Worm (Caenorhabditis elegans) whole organism, L4 larva: ENCODE measurements around the gene ints-7.

Source experiments
- D1046.2 ChIP-seq: fragments of 200-800 bp; sonication (Bioruptor generic); IDR thresholded peaks from 2 replicates; pipeline ENCODE4 v1.3.6; 2022; ENCODE audit warnings: missing genetic modification characterization, missing compliant biosample characterization
- T26A8.4 ChIP-seq: fragments of 200-800 bp; sonication (Bioruptor generic); IDR thresholded peaks from 2 replicates; pipeline ENCODE4 v1.3.6; 2022; ENCODE audit warnings: missing genetic modification characterization, missing compliant biosample characterization
- Y48G9A.11 ChIP-seq: fragments of 200-800 bp; sonication (Bioruptor generic); IDR thresholded peaks from 2 replicates; pipeline ENCODE4 v1.3.6; 2022; ENCODE audit warnings: missing genetic modification reagents, missing genetic modification characterization, missing compliant biosample characterization
- Y5F2A.4 ChIP-seq: fragments of 200-800 bp; sonication (Bioruptor generic); optimal IDR thresholded peaks from 2 replicates; lab custom pipeline; 2018; ENCODE audit warnings: mild to moderate bottlenecking, missing genetic modification characterization, missing compliant biosample characterization
- ZK337.2 ChIP-seq: fragments of 200-800 bp; sonication (Bioruptor generic); IDR thresholded peaks from 2 replicates; pipeline ENCODE4 v1.3.6; 2022; ENCODE audit warnings: missing genetic modification reagents, missing genetic modification characterization, missing compliant biosample characterization
- ZK546.5 ChIP-seq, 2 experiments: sonication (generic microtip); optimal IDR thresholded peaks; 2 replicates each; lab custom pipeline; 2017; ENCODE audit warnings: missing biosample characterization in 2 of 2, missing genetic modification characterization in 2 of 2
- aly-2 ChIP-seq: sonication (generic microtip); optimal IDR thresholded peaks from 2 replicates; lab custom pipeline; 2018; ENCODE audit warnings: missing biosample characterization, missing genetic modification characterization
- ama-1 ChIP-seq: fragments of 150-350 bp; optimal IDR thresholded peaks from 2 replicates; lab custom pipeline; 2014; ENCODE audit warnings: inconsistent platforms, mixed read lengths
- arid-1 ChIP-seq: fragments of 200-800 bp; sonication (Bioruptor generic); conservative IDR thresholded peaks from 2 replicates; pipeline ENCODE4 v1.3.6; 2022; ENCODE audit warnings: missing genetic modification reagents, missing genetic modification characterization, missing compliant biosample characterization
- ceh-28 ChIP-seq: fragments of 150-350 bp; optimal IDR thresholded peaks from 2 replicates; lab custom pipeline; 2014; ENCODE audit warnings: missing biosample characterization, missing genetic modification reagents, missing genetic modification characterization
- ceh-62 ChIP-seq: sonication (generic microtip); optimal IDR thresholded peaks from 2 replicates; lab custom pipeline; 2017; ENCODE audit warnings: missing biosample characterization, missing genetic modification characterization
- ceh-82 ChIP-seq: sonication (generic microtip); optimal IDR thresholded peaks from 2 replicates; lab custom pipeline; 2017; ENCODE audit warnings: missing biosample characterization, missing genetic modification characterization
- ctbp-1 ChIP-seq: fragments of 200-800 bp; sonication (Bioruptor generic); IDR thresholded peaks from 2 replicates; pipeline ENCODE4 v1.3.6; 2022; ENCODE audit warnings: missing genetic modification reagents, missing genetic modification characterization, missing compliant biosample characterization
- daf-16 ChIP-seq, 3 experiments: sonication (generic microtip); optimal IDR thresholded peaks; 2 replicates each; lab custom pipeline; 2016 to 2017; ENCODE audit warnings: missing genetic modification characterization in 3 of 3, missing genetic modification reagents in 3 of 3, mild to moderate bottlenecking in 2 of 3, missing compliant biosample characterization in 2 of 3, missing biosample characterization in 1 of 3, moderate library complexity in 1 of 3
- daf-19 ChIP-seq: fragments of 200-800 bp; sonication (Bioruptor generic); conservative IDR thresholded peaks from 2 replicates; pipeline ENCODE4 v1.3.6; 2022; ENCODE audit warnings: missing genetic modification characterization, missing compliant biosample characterization
- dmd-9 ChIP-seq: fragments of 200-800 bp; sonication (Bioruptor generic); IDR thresholded peaks from 2 replicates; pipeline ENCODE4 v1.3.6; 2022; ENCODE audit warnings: missing genetic modification reagents, missing genetic modification characterization, missing compliant biosample characterization
- duxl-1 ChIP-seq: sonication (generic microtip); optimal IDR thresholded peaks from 2 replicates; lab custom pipeline; 2016; ENCODE audit warnings: mild to moderate bottlenecking, missing genetic modification characterization, moderate library complexity, missing compliant biosample characterization; ENCODE audit not compliant: poor library complexity
- egl-43 ChIP-seq: fragments of 200-800 bp; sonication (Bioruptor generic); IDR thresholded peaks from 2 replicates; pipeline ENCODE4 v1.3.6; 2022; ENCODE audit warnings: missing genetic modification reagents, missing genetic modification characterization, missing compliant biosample characterization
- fkh-10 ChIP-seq: fragments of 150-350 bp; optimal IDR thresholded peaks from 2 replicates; lab custom pipeline; 2014; ENCODE audit warnings: missing biosample characterization, missing genetic modification reagents, missing genetic modification characterization
- gei-8 ChIP-seq: fragments of 200-800 bp; sonication (Bioruptor generic); optimal IDR thresholded peaks from 2 replicates; lab custom pipeline; 2018; ENCODE audit warnings: mild to moderate bottlenecking, missing genetic modification characterization, missing compliant biosample characterization
- hif-1 ChIP-seq, 2 experiments: sonication (generic microtip); optimal IDR thresholded peaks; 2 replicates each; lab custom pipeline; 2016 to 2017; ENCODE audit warnings: missing compliant biosample characterization in 2 of 2, missing genetic modification characterization in 2 of 2, missing genetic modification reagents in 2 of 2, missing genotype in 2 of 2, mild to moderate bottlenecking in 1 of 2
- lim-7 ChIP-seq: fragments of 200-800 bp; sonication (Bioruptor generic); IDR thresholded peaks from 2 replicates; pipeline ENCODE4 v1.3.6; 2022; ENCODE audit warnings: missing genetic modification characterization, missing compliant biosample characterization
- lin-13 ChIP-seq: fragments of 150-350 bp; optimal IDR thresholded peaks from 2 replicates; lab custom pipeline; 2014; ENCODE audit warnings: missing biosample characterization, missing genetic modification reagents, missing genetic modification characterization
- lin-38 ChIP-seq: fragments of 200-800 bp; sonication (Bioruptor generic); IDR thresholded peaks from 2 replicates; pipeline ENCODE4 v1.3.6; 2022; ENCODE audit warnings: missing genetic modification reagents, missing genetic modification characterization, missing compliant biosample characterization
- lir-3 ChIP-seq: sonication (generic microtip); optimal IDR thresholded peaks from 2 replicates; lab custom pipeline; 2016; ENCODE audit warnings: mild to moderate bottlenecking, missing genetic modification characterization, missing compliant biosample characterization
- madf-5 ChIP-seq, 2 experiments: fragments of 200-800 bp; sonication (Bioruptor generic); IDR thresholded peaks; 2 replicates each; pipeline ENCODE4 v1.3.6; 2022; ENCODE audit warnings: missing compliant biosample characterization in 2 of 2, missing genetic modification characterization in 2 of 2
- madf-9 ChIP-seq: fragments of 200-800 bp; sonication (Bioruptor generic); conservative IDR thresholded peaks from 2 replicates; pipeline ENCODE4 v1.3.6; 2022; ENCODE audit warnings: missing genetic modification reagents, missing genetic modification characterization, missing compliant biosample characterization
- mdt-29 ChIP-seq: fragments of 200-800 bp; sonication (Bioruptor generic); IDR thresholded peaks from 2 replicates; pipeline ENCODE4 v1.3.6; 2022; ENCODE audit warnings: missing genetic modification reagents, missing genetic modification characterization, missing compliant biosample characterization
- mxl-2 ChIP-seq: fragments of 200-800 bp; sonication (Bioruptor generic); conservative IDR thresholded peaks from 2 replicates; pipeline ENCODE4 v1.3.6; 2022; ENCODE audit warnings: missing genetic modification reagents, missing genetic modification characterization, missing compliant biosample characterization
- mxl-3 ChIP-seq: fragments of 200-800 bp; sonication (Bioruptor generic); optimal IDR thresholded peaks from 2 replicates; lab custom pipeline; 2018; ENCODE audit warnings: mild to moderate bottlenecking, missing genetic modification characterization, missing compliant biosample characterization
- nhr-10 ChIP-seq: fragments of 150-350 bp; optimal IDR thresholded peaks from 2 replicates; lab custom pipeline; 2014; ENCODE audit warnings: missing biosample characterization, missing genetic modification characterization
- nhr-11 ChIP-seq: fragments of 150-350 bp; optimal IDR thresholded peaks from 2 replicates; lab custom pipeline; 2014; ENCODE audit warnings: missing biosample characterization, missing genetic modification characterization
- nhr-111 ChIP-seq: fragments of 200-800 bp; sonication (Bioruptor generic); optimal IDR thresholded peaks from 2 replicates; lab custom pipeline; 2018; ENCODE audit warnings: mild to moderate bottlenecking, missing genetic modification characterization, missing compliant biosample characterization
- nhr-42 ChIP-seq: fragments of 200-800 bp; sonication (Bioruptor generic); IDR thresholded peaks from 2 replicates; pipeline ENCODE4 v1.3.6; 2022; ENCODE audit warnings: missing genetic modification characterization, missing compliant biosample characterization
- nhr-6 ChIP-seq: fragments of 150-350 bp; optimal IDR thresholded peaks from 2 replicates; lab custom pipeline; 2014; ENCODE audit warnings: missing biosample characterization, missing genetic modification characterization
- pha-4 ChIP-seq, 2 experiments: fragments of 150-350 bp in 1 of 2; fragments of 200-800 bp in 1 of 2; sonication (Bioruptor generic) in 1 of 2; IDR thresholded peaks in 1 of 2; optimal IDR thresholded peaks in 1 of 2; 2 replicates each; pipeline versions ENCODE4 v1.3.6 to Lab custom; 2014 to 2022; ENCODE audit warnings: missing genetic modification characterization in 2 of 2, missing genetic modification reagents in 2 of 2, missing biosample characterization in 1 of 2, missing compliant biosample characterization in 1 of 2
- pqm-1 ChIP-seq: sonication (generic microtip); optimal IDR thresholded peaks from 2 replicates; lab custom pipeline; 2017; ENCODE audit warnings: missing biosample characterization, missing genetic modification characterization
- rbr-2 ChIP-seq: sonication (generic microtip); optimal IDR thresholded peaks from 2 replicates; lab custom pipeline; 2016; ENCODE audit warnings: missing genotype, missing genetic modification characterization, missing compliant biosample characterization
- sdz-12 ChIP-seq: fragments of 200-800 bp; sonication (Bioruptor generic); optimal IDR thresholded peaks from 2 replicates; lab custom pipeline; 2018; ENCODE audit warnings: mild to moderate bottlenecking, missing genetic modification characterization, missing compliant biosample characterization
- snpc-4 ChIP-seq: fragments of 150-350 bp; optimal IDR thresholded peaks from 2 replicates; lab custom pipeline; 2014; ENCODE audit warnings: missing biosample characterization, missing genetic modification characterization
- tag-97 ChIP-seq: fragments of 200-800 bp; sonication (Bioruptor generic); IDR thresholded peaks from 2 replicates; pipeline ENCODE4 v1.3.6; 2022; ENCODE audit warnings: missing genetic modification characterization, missing compliant biosample characterization
- tra-1 ChIP-seq: fragments of 200-800 bp; sonication (Bioruptor generic); IDR thresholded peaks from 2 replicates; pipeline ENCODE4 v1.3.6; 2022; ENCODE audit warnings: missing genetic modification reagents, missing genetic modification characterization, missing compliant biosample characterization
- unc-39 ChIP-seq: sonication (generic microtip); optimal IDR thresholded peaks from 2 replicates; lab custom pipeline; 2017; ENCODE audit warnings: missing biosample characterization, missing genetic modification characterization
- unc-62 ChIP-seq, 3 experiments: fragments of 150-350 bp in 1 of 3; sonication (generic microtip); optimal IDR thresholded peaks in 2 of 3; peaks in 1 of 3; 1 replicate in 1 of 3; 2 replicates in 2 of 3; lab custom pipeline; 2014 to 2017; ENCODE audit warnings: missing biosample characterization in 3 of 3, missing genetic modification characterization in 3 of 3, missing genetic modification reagents in 3 of 3, missing genotype in 1 of 3
- vab-7 ChIP-seq: fragments of 200-800 bp; sonication (Bioruptor generic); IDR thresholded peaks from 2 replicates; pipeline ENCODE4 v1.3.6; 2022; ENCODE audit warnings: missing genetic modification reagents, missing genetic modification characterization, missing compliant biosample characterization
- zfp-2 ChIP-seq: sonication (generic microtip); optimal IDR thresholded peaks from 2 replicates; lab custom pipeline; 2016; ENCODE audit warnings: mild to moderate bottlenecking, missing genetic modification characterization, missing compliant biosample characterization
- zfp-3 ChIP-seq: fragments of 200-800 bp; sonication (Bioruptor generic); conservative IDR thresholded peaks from 2 replicates; pipeline ENCODE4 v1.3.6; 2022; ENCODE audit warnings: missing genetic modification reagents, missing genetic modification characterization, missing compliant biosample characterization
- zip-2 ChIP-seq: fragments of 150-350 bp; optimal IDR thresholded peaks from 2 replicates; lab custom pipeline; 2014; ENCODE audit warnings: missing biosample characterization, missing genetic modification characterization
- ztf-7 ChIP-seq: fragments of 150-350 bp; optimal IDR thresholded peaks from 2 replicates; lab custom pipeline; 2014; ENCODE audit warnings: missing biosample characterization, missing genetic modification characterization

Gene ints-7

DNA sequence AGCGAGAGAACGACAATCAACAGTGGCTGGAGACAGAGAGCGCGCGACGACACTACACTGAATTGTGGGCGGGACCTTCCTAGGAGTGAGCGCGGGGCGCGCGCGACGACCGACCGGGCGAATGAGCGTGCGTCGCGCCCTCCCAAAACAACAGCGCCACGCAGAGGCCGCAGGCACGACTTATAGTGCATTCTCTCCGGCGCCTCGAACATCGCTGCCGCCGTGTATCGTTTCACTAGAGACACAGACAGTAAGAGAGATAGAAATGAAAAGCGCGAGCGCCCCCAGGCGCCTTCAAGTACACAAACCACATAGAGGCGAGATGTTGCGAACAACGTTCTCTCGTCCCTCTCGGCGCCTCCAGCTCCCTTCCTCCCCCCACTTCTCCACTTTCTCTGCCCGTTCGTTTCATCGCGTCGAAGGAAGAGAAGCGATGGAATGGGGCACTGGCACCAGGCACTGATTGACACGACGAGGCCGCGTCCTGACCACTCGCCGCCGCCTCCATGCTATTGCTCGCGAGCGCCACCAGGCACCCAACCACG is 37.3 kb downstream of the ints-7 start (continued):
- TF ChIP-seq ztf-7: no peak
- no peak for TF ChIP-seq Y48G9A.11 (GFP tag; lab: Robert Waterston, UW)
- peak; percentile 60; the same call in 1 of the 2 replicates for TF ChIP-seq vab-7 (GFP tag; lab: Robert Waterston, UW)
- TF ChIP-seq zip-2: no peak
- peak; percentile 53 for TF ChIP-seq lin-13 (GFP tag; lab: Kevin White, UChicago)
- peak; percentile 86 for TF ChIP-seq tra-1 (GFP tag; lab: Robert Waterston, UW)
- TF ChIP-seq mxl-2 (GFP tag; lab: Robert Waterston, UW): no peak
- TF ChIP-seq pha-4 (GFP tag; IDR thresholded peaks at IDR 0.05; lab: Robert Waterston, UW): peak; percentile 90
- peak; percentile 26 for TF ChIP-seq pha-4 (tag; optimal IDR thresholded peaks at IDR 0.05; lab: Kevin White, UChicago)
- peak; percentile 43 for TF ChIP-seq pqm-1 (tag; lab: Kevin White, UChicago)
- TF ChIP-seq rbr-2 (tag; lab: Kevin White, UChicago): peak; percentile 91
- peak; percentile 16 for TF ChIP-seq nhr-6 (tag; lab: Kevin White, UChicago)
- TF ChIP-seq egl-43: peak; percentile 84
- TF ChIP-seq Y5F2A.4 (GFP tag; lab: Kevin White, UChicago): no peak
- TF ChIP-seq lin-38 (GFP tag; lab: Robert Waterston, UW): peak; percentile 73
- TF ChIP-seq ceh-82 (tag; lab: Kevin White, UChicago): no peak
- TF ChIP-seq dmd-9 (GFP tag; lab: Robert Waterston, UW): no peak
- no peak for TF ChIP-seq ZK337.2 (GFP tag; lab: Robert Waterston, UW)
- TF ChIP-seq snpc-4 (tag; lab: Kevin White, UChicago): no peak
- TF ChIP-seq aly-2 (tag; lab: Kevin White, UChicago): no peak
- peak; percentile 63; the same call in 1 of the 2 replicates for TF ChIP-seq nhr-42 (GFP tag; lab: Robert Waterston, UW)
- TF ChIP-seq lim-7: peak; percentile 32; the same call in 1 of the 2 replicates
- TF ChIP-seq fkh-10 (GFP tag; lab: Kevin White, UChicago): peak; percentile 21
- peak; percentile 40 for TF ChIP-seq zfp-2
- TF ChIP-seq ceh-28 (tag; lab: Kevin White, UChicago): no peak
- peak; percentile 67; the same call in 1 of the 2 replicates for TF ChIP-seq D1046.2 (GFP tag; lab: Robert Waterston, UW)
- no peak for TF ChIP-seq arid-1
- TF ChIP-seq nhr-111 (GFP tag; lab: Kevin White, UChicago): no peak
- TF ChIP-seq madf-5 (GFP tag; IDR thresholded peaks at IDR 0.05; lab: Robert Waterston, UW): 0 out of 4 replicates have a peak, but pooled peaks of 1 of the 2 experiments have one; percentile 41
- peak; percentile 70 for TF ChIP-seq nhr-11 (tag; lab: Kevin White, UChicago)
- no peak for TF ChIP-seq ama-1
- TF ChIP-seq ctbp-1 (GFP tag; lab: Robert Waterston, UW): peak; percentile 81
- TF ChIP-seq mxl-3: peak; percentile 93
- TF ChIP-seq sdz-12 (GFP tag; lab: Kevin White, UChicago): no peak
- no peak for TF ChIP-seq ZK546.5 (tag; optimal IDR thresholded peaks at IDR 0.05; lab: Kevin White, UChicago)
- no peak for TF ChIP-seq daf-19
- peak; percentile 75; the same call in 1 of the 2 replicates for TF ChIP-seq T26A8.4 (GFP tag; lab: Robert Waterston, UW)
- TF ChIP-seq lir-3: peak; percentile 9
- TF ChIP-seq hif-1 (tag; optimal IDR thresholded peaks at IDR 0.05; lab: Kevin White, UChicago): peak; percentile 43 to 85
- TF ChIP-seq ceh-62 (tag; lab: Kevin White, UChicago): no peak
- TF ChIP-seq tag-97 (GFP tag; lab: Robert Waterston, UW): 0 out of 2 replicates have a peak, but pooled peaks have one; percentile 7
- peak; percentile 24 for TF ChIP-seq gei-8 (GFP tag; lab: Kevin White, UChicago)
- TF ChIP-seq zfp-3 (GFP tag; lab: Robert Waterston, UW): no peak
- TF ChIP-seq unc-62 (GFP tag; optimal IDR thresholded peaks at IDR 0.05 in 1 of 2; lab: Kevin White, UChicago): peak in 1 of 2 experiments; percentile 70
- no peak for TF ChIP-seq unc-62 (tag; optimal IDR thresholded peaks at IDR 0.05; lab: Kevin White, UChicago)
- peak; percentile 90 for TF ChIP-seq nhr-10
- peak; percentile 45; the same call in 1 of the 2 replicates for TF ChIP-seq mdt-29
- TF ChIP-seq duxl-1 (tag; lab: Kevin White, UChicago): peak; percentile 8
- TF ChIP-seq unc-39: no peak
- peak; percentile 17; the same call in 1 of the 2 replicates for TF ChIP-seq madf-9 (GFP tag; lab: Robert Waterston, UW)
- peak; percentile 37 to 82 for TF ChIP-seq daf-16 (GFP tag; optimal IDR thresholded peaks at IDR 0.05; lab: Kevin White, UChicago)
- TF ChIP-seq daf-16 (tag; optimal IDR thresholded peaks at IDR 0.05; lab: Kevin White, UChicago): peak; percentile 43
